Fruit fly (Drosophila melanogaster) whole organism, adult: ENCODE results near the gene beta-Man.

Source experiments
- CG11617 ChIP-seq: fragments of 200-800 bp; sonication (Bioruptor generic); optimal IDR thresholded peaks from 2 replicates; lab custom pipeline; 2017; ENCODE audit warnings: mild to moderate bottlenecking, missing biosample characterization, missing genetic modification reagents, missing genetic modification characterization
- CG14711 ChIP-seq: fragments of 200-800 bp; sonication (Bioruptor generic); optimal IDR thresholded peaks from 2 replicates; lab custom pipeline; 2018; ENCODE audit warnings: missing biosample characterization, mild to moderate bottlenecking, missing genetic modification characterization, moderate library complexity
- CG1620 ChIP-seq: fragments of 200-800 bp; sonication (Bioruptor generic); optimal IDR thresholded peaks from 2 replicates; lab custom pipeline; 2016; ENCODE audit warnings: missing biosample characterization, missing genetic modification characterization
- CG5204 ChIP-seq: fragments of 200-800 bp; sonication (Bioruptor generic); optimal IDR thresholded peaks from 2 replicates; lab custom pipeline; 2016; ENCODE audit warnings: missing biosample characterization, missing genetic modification characterization
- CG7045 ChIP-seq: fragments of 200-800 bp; sonication (Bioruptor generic); optimal IDR thresholded peaks from 2 replicates; lab custom pipeline; 2017; ENCODE audit warnings: missing biosample characterization, mild to moderate bottlenecking, missing genetic modification characterization
- Clk ChIP-seq: fragments of 200-800 bp; sonication (Bioruptor generic); optimal IDR thresholded peaks from 2 replicates; lab custom pipeline; 2017; ENCODE audit warnings: missing biosample characterization, missing genetic modification characterization
- Crg-1 ChIP-seq: fragments of 200-800 bp; sonication (Bioruptor generic); optimal IDR thresholded peaks from 2 replicates; lab custom pipeline; 2016; ENCODE audit warnings: missing biosample characterization, missing genetic modification characterization
- Mnt ChIP-seq: fragments of 200-800 bp; sonication (Bioruptor generic); optimal IDR thresholded peaks from 2 replicates; lab custom pipeline; 2016; ENCODE audit warnings: missing biosample characterization, mild to moderate bottlenecking, missing genetic modification characterization
- bab1 ChIP-seq: fragments of 200-800 bp; sonication (Bioruptor generic); optimal IDR thresholded peaks from 3 replicates; lab custom pipeline; 2019; ENCODE audit warnings: missing biosample characterization, mild to moderate bottlenecking, missing genetic modification characterization, moderate library complexity
- cic ChIP-seq: fragments of 200-800 bp; sonication (Bioruptor generic); optimal IDR thresholded peaks from 2 replicates; lab custom pipeline; 2017; ENCODE audit warnings: missing biosample characterization, mild to moderate bottlenecking, missing genetic modification characterization, moderate library complexity
- cnc ChIP-seq, 2 experiments: fragments of >200 bp; optimal IDR thresholded peaks; 2 replicates each; lab custom pipeline; 2017
- kay ChIP-seq: fragments of 200-800 bp; sonication (Bioruptor generic); peaks from one replicate; lab custom pipeline; 2016; ENCODE audit warnings: missing biosample characterization, missing genetic modification characterization, borderline replicate concordance
- ovo ChIP-seq: fragments of 200-800 bp; sonication (Bioruptor generic); optimal IDR thresholded peaks from 2 replicates; lab custom pipeline; 2016; ENCODE audit warnings: missing biosample characterization, missing genetic modification characterization
- toe ChIP-seq: fragments of 200-800 bp; sonication (Bioruptor generic); optimal IDR thresholded peaks from 2 replicates; lab custom pipeline; 2016; ENCODE audit warnings: missing biosample characterization, missing genetic modification characterization

dm6 chr3R:4246578-4247070 lies 49.6 kb downstream of the beta-Man start, which contains the start of gene TwdlF:
- TF ChIP-seq CG11617 (GFP tag; lab: Kevin White, UChicago) (no peak), toe (GFP tag; lab: Kevin White, UChicago) (no peak), cic (no peak), Crg-1 (GFP tag; lab: Kevin White, UChicago) (no peak), bab1 (GFP tag; lab: Kevin White, UChicago) (no peak), Clk (no peak), CG7045 (GFP tag; lab: Kevin White, UChicago) (no peak), CG5204 (GFP tag; lab: Kevin White, UChicago) (no peak), CG1620 (no peak), Mnt (no peak), cnc (optimal IDR thresholded peaks at IDR 0.05; lab: Kevin White, UChicago) (no peak), ovo (no peak), kay (GFP tag; lab: Kevin White, UChicago) (no peak), CG14711 (no peak)
